Fruit fly (Drosophila melanogaster): ENCODE data around the gene mah.
A peak's percentile ranks its signal among the peaks of the same experiment; 100 is the strongest.

mah gene

dm6 chr3R:24917814-24918636, 29.4 kb upstream of the mah start, which contains the start of the genes PIG-S, sud1 and CG11168 (continued):
- TF ChIP-seq zen (tag; optimal IDR thresholded peaks at IDR 0.05) (peak; percentile 65), bbx (GFP tag; IDR thresholded peaks at IDR 0.05; ENCODE audit: partially characterized antibody) (peak; percentile 68), Sry-δ (GFP tag; optimal IDR thresholded peaks at IDR 0.05) (peak; percentile 85), nom (GFP tag; optimal IDR thresholded peaks at IDR 0.05) (no peak), Hand (GFP tag; optimal IDR thresholded peaks at IDR 0.05) (no peak), fu2 (GFP tag; optimal IDR thresholded peaks at IDR 0.05) (no peak), ERR (GFP tag; optimal IDR thresholded peaks at IDR 0.05) (no peak), CG12769 (tag; optimal IDR thresholded peaks at IDR 0.05) (peak; percentile 42), CG6272 (GFP tag; IDR thresholded peaks at IDR 0.05) (peak; percentile 59), H15 (GFP tag; IDR thresholded peaks at IDR 0.05) (0 out of 3 replicates have a peak, but pooled peaks have one; percentile 29), salm (tag; optimal IDR thresholded peaks at IDR 0.05) (peak; percentile 17), CG2889 (GFP tag; IDR thresholded peaks at IDR 0.05) (no peak), dan (GFP tag; IDR thresholded peaks at IDR 0.05) (no peak), eyg (GFP tag; optimal IDR thresholded peaks at IDR 0.05) (no peak), CG17568 (GFP tag; optimal IDR thresholded peaks at IDR 0.05) (no peak), pho (GFP tag; optimal IDR thresholded peaks at IDR 0.05) (no peak), CG1603 (tag; optimal IDR thresholded peaks at IDR 0.05) (peak; percentile 29), CG17612 (GFP tag; IDR thresholded peaks at IDR 0.05) (no peak), unc-4 (GFP tag; IDR thresholded peaks at IDR 0.05; ENCODE audit: partially characterized antibody) (peak; percentile 93), Fer1 (GFP tag; optimal IDR thresholded peaks at IDR 0.05) (no peak), Hey (tag; optimal IDR thresholded peaks at IDR 0.05) (no peak), lbe (GFP tag; optimal IDR thresholded peaks at IDR 0.05) (no peak), Dad (GFP tag; optimal IDR thresholded peaks at IDR 0.05) (no peak), pan (optimal IDR thresholded peaks at IDR 0.05) (no peak), pan (GFP tag; optimal IDR thresholded peaks at IDR 0.05 in 1 of 2, IDR thresholded peaks at IDR 0.05 in 1 of 2) (peak in 1 of 2 experiments; percentile 62), TFAM (GFP tag; optimal IDR thresholded peaks at IDR 0.05) (no peak), CG3847 (GFP tag; IDR thresholded peaks at IDR 0.05) (peak; percentile 76), amos (GFP tag; IDR thresholded peaks at IDR 0.05; ENCODE audit: partially characterized antibody) (peak; percentile 82), CG18011 (GFP tag; optimal IDR thresholded peaks at IDR 0.05) (no peak), Pdp1 (GFP tag; optimal IDR thresholded peaks at IDR 0.05) (no peak), Sin3A (optimal IDR thresholded peaks at IDR 0.05) (peak; percentile 43), insv (GFP tag; optimal IDR thresholded peaks at IDR 0.05) (peak in 1 of 2 experiments; percentile 80), CG10959 (GFP tag; IDR thresholded peaks at IDR 0.05) (peak; percentile 68), CG9932 (GFP tag; IDR thresholded peaks at IDR 0.05) (peak; percentile 89), Nf-YC (tag; optimal IDR thresholded peaks at IDR 0.05) (no peak), Hr39 (optimal IDR thresholded peaks at IDR 0.05) (no peak), mld (GFP tag; IDR thresholded peaks at IDR 0.05; ENCODE audit: partially characterized antibody) (peak; percentile 69; the same call in 2 of the 3 replicates), pfk (GFP tag; optimal IDR thresholded peaks at IDR 0.05) (no peak), Trl (optimal IDR thresholded peaks at IDR 0.05) (no peak), Trl (GFP tag; optimal IDR thresholded peaks at IDR 0.05) (no peak), CG1647 (GFP tag; optimal IDR thresholded peaks at IDR 0.05) (no peak), Blimp-1 (GFP tag; optimal IDR thresholded peaks at IDR 0.05) (no peak), ap (GFP tag; IDR thresholded peaks at IDR 0.05) (0 out of 2 replicates have a peak, but pooled peaks have one; percentile 10), hbn (GFP tag; IDR thresholded peaks at IDR 0.05; ENCODE audit: partially characterized antibody) (peak; percentile 92), CG4282 (GFP tag; optimal IDR thresholded peaks at IDR 0.05) (no peak), tx (GFP tag; optimal IDR thresholded peaks at IDR 0.05) (no peak), CG10147 (GFP tag; optimal IDR thresholded peaks at IDR 0.05) (peak; percentile 32), klu (GFP tag; IDR thresholded peaks at IDR 0.05) (no peak), D (optimal IDR thresholded peaks at IDR 0.05) (no peak), D (GFP tag; optimal IDR thresholded peaks at IDR 0.05) (peak; percentile 19)

Data from whole organism, embryonic.